Fruit fly (Drosophila melanogaster): ENCODE data around the gene Arl2.

Arl2 gene

dm6 chr3R:8333768-8334470 is 7.0 kb upstream of the Arl2 start, which contains the start of gene Poxm (continued):
- TF ChIP-seq CG8290 (GFP tag; optimal IDR thresholded peaks at IDR 0.05), result peak; percentile 78
- peak in 1 of 2 experiments; percentile 83 for TF ChIP-seq CG8290 (tag; optimal IDR thresholded peaks at IDR 0.05)
- peak; percentile 96 for TF ChIP-seq CG17829 (tag; optimal IDR thresholded peaks at IDR 0.05)
- TF ChIP-seq CG2875 (GFP tag; optimal IDR thresholded peaks at IDR 0.05), result peak; percentile 85
- peak; percentile 43 for TF ChIP-seq zfh2 (GFP tag; optimal IDR thresholded peaks at IDR 0.05)
- peak; percentile 71 for TF ChIP-seq Rx (GFP tag; IDR thresholded peaks at IDR 0.05)
- TF ChIP-seq CG7271 (tag; optimal IDR thresholded peaks at IDR 0.05), result no peak
- peak; percentile 84 for TF ChIP-seq CG8359 (GFP tag; optimal IDR thresholded peaks at IDR 0.05; ENCODE audit: borderline replicate concordance)
- TF ChIP-seq sens-2 (GFP tag; IDR thresholded peaks at IDR 0.05), result no peak; the same call in 1 of the 2 replicates
- TF ChIP-seq CG6854 (GFP tag; optimal IDR thresholded peaks at IDR 0.05), result peak; percentile 70
- TF ChIP-seq Hr51 (GFP tag; optimal IDR thresholded peaks at IDR 0.05), result peak; percentile 51 to 91
- TF ChIP-seq CG10366 (GFP tag; IDR thresholded peaks at IDR 0.05), result peak; percentile 79
- TF ChIP-seq CG7357 (GFP tag; IDR thresholded peaks at IDR 0.05), result peak; percentile 87
- TF ChIP-seq croc (GFP tag; conservative IDR thresholded peaks at IDR 0.05), result peak; percentile 94
- TF ChIP-seq Xbp1 (GFP tag; optimal IDR thresholded peaks at IDR 0.05), result peak; percentile 92
- TF ChIP-seq CG12219 (GFP tag; optimal IDR thresholded peaks at IDR 0.05), result peak; percentile 57
- no peak for TF ChIP-seq p53 (GFP tag; optimal IDR thresholded peaks at IDR 0.05)
- TF ChIP-seq Ets97D (GFP tag; optimal IDR thresholded peaks at IDR 0.05), result peak; percentile 33
- peak; percentile 71 for TF ChIP-seq CG2120 (GFP tag; optimal IDR thresholded peaks at IDR 0.05)
- TF ChIP-seq unc-4 (GFP tag; IDR thresholded peaks at IDR 0.05; ENCODE audit: partially characterized antibody), result no peak
- TF ChIP-seq danr (GFP tag; IDR thresholded peaks at IDR 0.05), result peak; percentile 86
- peak; percentile 94 for TF ChIP-seq CG13424 (tag; optimal IDR thresholded peaks at IDR 0.05)
- peak; percentile 5 for TF ChIP-seq BEAF-32 (GFP tag; optimal IDR thresholded peaks at IDR 0.05)
- TF ChIP-seq CG7372 (GFP tag; IDR thresholded peaks at IDR 0.05), result peak; percentile 89
- peak; percentile 80 for TF ChIP-seq lbe (GFP tag; optimal IDR thresholded peaks at IDR 0.05)
- TF ChIP-seq CG3163 (GFP tag; optimal IDR thresholded peaks at IDR 0.05), result no peak
- 0 out of 2 replicates have a peak, but pooled peaks have one; percentile 42 for TF ChIP-seq CG5953 (GFP tag; IDR thresholded peaks at IDR 0.05)
- no peak for TF ChIP-seq MBD-R2 (GFP tag; IDR thresholded peaks at IDR 0.05)
- peak; percentile 94 for TF ChIP-seq CG6689 (GFP tag; IDR thresholded peaks at IDR 0.05)
- TF ChIP-seq trh (GFP tag; optimal IDR thresholded peaks at IDR 0.05), result peak; percentile 80
- peak; percentile 0 for TF ChIP-seq corto (GFP tag; optimal IDR thresholded peaks at IDR 0.05)
- TF ChIP-seq HmgD (GFP tag; optimal IDR thresholded peaks at IDR 0.05), result peak; percentile 6
- TF ChIP-seq CG12071 (GFP tag; optimal IDR thresholded peaks at IDR 0.05), result peak; percentile 23
- TF ChIP-seq grau (tag; optimal IDR thresholded peaks at IDR 0.05), result peak; percentile 93
- TF ChIP-seq pnt (GFP tag; optimal IDR thresholded peaks at IDR 0.05), result peak; percentile 80
- TF ChIP-seq CG10462 (GFP tag; optimal IDR thresholded peaks at IDR 0.05), result peak; percentile 84
- TF ChIP-seq Meics (GFP tag; optimal IDR thresholded peaks at IDR 0.05), result peak; percentile 87
- TF ChIP-seq gt (GFP tag; IDR thresholded peaks at IDR 0.05), result peak; percentile 83
- TF ChIP-seq D19A (tag; optimal IDR thresholded peaks at IDR 0.05), result peak; percentile 89
- no peak for TF ChIP-seq chinmo (GFP tag; IDR thresholded peaks at IDR 0.05; ENCODE audit: partially characterized antibody)
- peak; percentile 78 for TF ChIP-seq CG30020 (tag; optimal IDR thresholded peaks at IDR 0.05)
- no peak for TF ChIP-seq CG31365 (tag; optimal IDR thresholded peaks at IDR 0.05)
- TF ChIP-seq CG8765 (GFP tag; IDR thresholded peaks at IDR 0.05), result peak; percentile 82
- no peak for TF ChIP-seq zf30C (GFP tag; optimal IDR thresholded peaks at IDR 0.05)
- TF ChIP-seq CG15011 (GFP tag; optimal IDR thresholded peaks at IDR 0.05), result peak; percentile 84
- no peak for TF ChIP-seq Poxn (GFP tag; IDR thresholded peaks at IDR 0.05)
- no peak for TF ChIP-seq fru (optimal IDR thresholded peaks at IDR 0.05)
- TF ChIP-seq lab (GFP tag; optimal IDR thresholded peaks at IDR 0.05), result peak; percentile 77
- TF ChIP-seq Dll (GFP tag; IDR thresholded peaks at IDR 0.05; ENCODE audit: partially characterized antibody), result no peak
- TF ChIP-seq CG11504 (tag; optimal IDR thresholded peaks at IDR 0.05), result peak; percentile 93

Measured in whole organism, embryonic.